Worm (Caenorhabditis elegans): ENCODE results near the gene fipr-1.
"Not testable (repeated sequence)": the region's sequence is repeated elsewhere in the genome, so short reads cannot be mapped to it uniquely, and the experiment has no call there.

ce11 chrV:12374252-12374651, 12.7 kb upstream of the fipr-1 start, which contains the start of gene F23H12.10:
- TF ChIP-seq egl-27, lin-15B, elt-1, nhr-11, ceh-28, elt-3, nhr-28, nhr-12, ceh-82, ZK546.5 (tag; optimal IDR thresholded peaks at IDR 0.05): not testable (repeated sequence)

All from whole organism, L3 larva.